Worm (Caenorhabditis elegans) whole organism, L4 larva: ENCODE measurements around the gene C47E8.4.

Experiments
- ama-1 ChIP-seq: fragments of 150-350 bp; optimal IDR thresholded peaks from 2 replicates; lab custom pipeline; 2014; ENCODE audit warnings: inconsistent platforms, mixed read lengths
- ces-1 ChIP-seq: fragments of 150-350 bp; sonication (generic microtip); optimal IDR thresholded peaks from 4 replicates; lab custom pipeline; 2014; ENCODE audit warnings: missing biosample characterization, missing genetic modification reagents, missing genetic modification characterization
- fos-1 ChIP-seq: fragments of 150-350 bp; optimal IDR thresholded peaks from 2 replicates; lab custom pipeline; 2014; ENCODE audit warnings: missing biosample characterization, missing genetic modification characterization
- nhr-111 ChIP-seq: fragments of 200-800 bp; sonication (Bioruptor generic); optimal IDR thresholded peaks from 2 replicates; lab custom pipeline; 2018; ENCODE audit warnings: mild to moderate bottlenecking, missing genetic modification characterization, missing compliant biosample characterization
- skn-1 ChIP-seq: fragments of 150-350 bp; optimal IDR thresholded peaks from 2 replicates; lab custom pipeline; 2014; ENCODE audit warnings: missing biosample characterization, missing genetic modification characterization
- unc-39 ChIP-seq: sonication (generic microtip); optimal IDR thresholded peaks from 2 replicates; lab custom pipeline; 2017; ENCODE audit warnings: missing biosample characterization, missing genetic modification characterization
- zag-1 ChIP-seq: fragments of 150-350 bp; optimal IDR thresholded peaks from 2 replicates; lab custom pipeline; 2014; ENCODE audit warnings: missing biosample characterization, missing genetic modification characterization
- ztf-11 ChIP-seq: fragments of 150-350 bp; optimal IDR thresholded peaks from 2 replicates; lab custom pipeline; 2014; ENCODE audit warnings: missing biosample characterization, missing genetic modification characterization

DNA sequence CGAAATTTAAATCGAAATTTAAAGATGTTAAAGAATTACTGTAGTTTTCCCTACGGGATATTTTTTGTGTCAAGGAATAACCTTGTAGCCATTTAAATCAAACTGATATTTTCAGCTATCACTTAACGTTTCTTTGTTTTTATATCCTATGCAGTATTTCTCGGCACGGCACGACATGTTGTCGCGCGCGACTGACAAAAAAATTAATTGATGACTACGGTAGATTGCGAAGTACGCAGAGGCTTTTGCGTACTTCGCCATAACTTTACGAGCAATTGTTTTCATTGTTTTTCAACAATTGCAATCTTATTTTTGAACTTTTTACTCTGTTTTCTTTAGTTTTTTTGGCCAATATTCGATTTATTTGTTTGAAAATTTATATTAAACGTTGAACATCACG is 12.7 kb upstream of the C47E8.4 start:
- TF ChIP-seq unc-39 (tag; lab: Kevin White, UChicago) (no peak), ztf-11 (tag; lab: Kevin White, UChicago) (no peak), ama-1 (lab: Kevin White, UChicago) (no peak), ces-1 (no peak), fos-1 (no peak), skn-1 (tag; lab: Kevin White, UChicago) (no peak), zag-1 (tag; lab: Kevin White, UChicago) (no peak), nhr-111 (GFP tag; lab: Kevin White, UChicago) (no peak)
